Worm (Caenorhabditis elegans): ENCODE measurements around the gene F38B6.4.

ce11 chrX:6667468-6667867, 7.2 kb upstream of the F38B6.4 start:
- TF ChIP-seq blmp-1 (tag; optimal IDR thresholded peaks at IDR 0.05) (no peak), nhr-28 (tag; optimal IDR thresholded peaks at IDR 0.05) (no peak), nhr-2 (tag; optimal IDR thresholded peaks at IDR 0.05) (no peak)
